Worm (Caenorhabditis elegans): ENCODE data around the gene col-83.

- TF ChIP-seq ama-1 (optimal IDR thresholded peaks at IDR 0.05) (no peak), tbx-37 (GFP tag; conservative IDR thresholded peaks at IDR 0.05) (no peak)
These were observed 18.0 kb downstream of the col-83 start for ce11 chrII:11027777-11028176.
